Fruit fly (Drosophila melanogaster) whole organism, embryonic: ENCODE measurements around the gene mRpL49.

Source experiments
- Bdp1 ChIP-seq: fragments of 200-800 bp; sonication (Bioruptor generic); optimal IDR thresholded peaks from 3 replicates; lab custom pipeline; 2016; ENCODE audit warnings: missing biosample characterization, missing genetic modification characterization
- CG10267 ChIP-seq: fragments of 200-800 bp; sonication (Bioruptor generic); optimal IDR thresholded peaks from 2 replicates; lab custom pipeline; 2018; ENCODE audit warnings: missing biosample characterization, mild to moderate bottlenecking, missing genetic modification characterization, moderate library complexity
- CG10366 ChIP-seq: fragments of 200-800 bp; sonication (Bioruptor generic); IDR thresholded peaks from 2 replicates; pipeline ENCODE4 v1.3.6; 2022; ENCODE audit warnings: missing biosample characterization, missing genetic modification characterization
- CG11695 ChIP-seq: fragments of 200-800 bp; sonication (Bioruptor generic); IDR thresholded peaks from 3 replicates; pipeline ENCODE4 v1.3.6; 2022; ENCODE audit warnings: missing biosample characterization, missing genetic modification characterization
- CG12071 ChIP-seq: fragments of 200-800 bp; sonication (Bioruptor generic); optimal IDR thresholded peaks from 3 replicates; lab custom pipeline; 2018; ENCODE audit warnings: missing biosample characterization, mild to moderate bottlenecking, missing genetic modification characterization
- CG16779 ChIP-seq: fragments of 200-800 bp; sonication (Bioruptor generic); IDR thresholded peaks from 2 replicates; pipeline ENCODE4 v1.3.6; 2022; ENCODE audit warnings: missing biosample characterization, missing genetic modification characterization
- CG17385 ChIP-seq: fragments of 200-800 bp; sonication (Bioruptor generic); optimal IDR thresholded peaks from 3 replicates; lab custom pipeline; 2018; ENCODE audit warnings: missing biosample characterization, mild to moderate bottlenecking, missing genetic modification characterization
- CG17829 ChIP-seq: fragments of 200-800 bp; optimal IDR thresholded peaks from 2 replicates; lab custom pipeline; 2019; ENCODE audit warnings: missing biosample characterization, mild to moderate bottlenecking, missing genetic modification characterization, moderate library complexity
- CG18599 ChIP-seq: fragments of 200-800 bp; sonication (Bioruptor generic); optimal IDR thresholded peaks from 3 replicates; lab custom pipeline; 2017; ENCODE audit warnings: missing biosample characterization, missing genetic modification characterization, mild to moderate bottlenecking, moderate library complexity, missing genetic modification reagents
- CG31224 ChIP-seq: fragments of 200-800 bp; sonication (Bioruptor generic); IDR thresholded peaks from 2 replicates; pipeline ENCODE4 v1.3.6; 2022; ENCODE audit warnings: missing biosample characterization, missing genetic modification characterization
- CG33213 ChIP-seq: fragments of 200-800 bp; sonication (Bioruptor generic); optimal IDR thresholded peaks from 3 replicates; lab custom pipeline; 2016; ENCODE audit warnings: missing biosample characterization, missing genetic modification characterization
- CG3726 ChIP-seq: fragments of 200-800 bp; sonication (Bioruptor generic); IDR thresholded peaks from 3 replicates; pipeline ENCODE4, ENCODE4 v1.3.6; 2022; ENCODE audit warnings: missing biosample characterization, missing genetic modification characterization
- CG4360 ChIP-seq: fragments of 200-800 bp; sonication (Bioruptor generic); IDR thresholded peaks from 2 replicates; pipeline ENCODE4 v1.3.6; 2022; ENCODE audit warnings: missing biosample characterization, missing genetic modification characterization
- CG4617 ChIP-seq: fragments of 200-800 bp; sonication (Bioruptor generic); optimal IDR thresholded peaks from 3 replicates; lab custom pipeline; 2016; ENCODE audit warnings: missing biosample characterization, missing genetic modification characterization, borderline replicate concordance
- CG4820 ChIP-seq: fragments of 200-800 bp; sonication (Bioruptor generic); optimal IDR thresholded peaks from 3 replicates; lab custom pipeline; 2016; ENCODE audit warnings: missing biosample characterization, missing genetic modification characterization
- CG6854 ChIP-seq: fragments of 200-800 bp; sonication (Bioruptor generic); optimal IDR thresholded peaks from 3 replicates; lab custom pipeline; 2017; ENCODE audit warnings: missing biosample characterization, mild to moderate bottlenecking, missing genetic modification characterization
- CG7839 ChIP-seq: fragments of 200-800 bp; sonication (Bioruptor generic); optimal IDR thresholded peaks from 3 replicates; lab custom pipeline; 2018; ENCODE audit warnings: missing biosample characterization, mild to moderate bottlenecking, missing genetic modification characterization, moderate library complexity
- CG7963 ChIP-seq: fragments of 200-800 bp; sonication (Bioruptor generic); IDR thresholded peaks from 3 replicates; pipeline ENCODE4 v1.3.6; 2022; ENCODE audit warnings: missing biosample characterization, missing genetic modification characterization; ENCODE audit not compliant: partially characterized antibody
- CG9437 ChIP-seq: fragments of 200-800 bp; sonication (Bioruptor generic); optimal IDR thresholded peaks from 2 replicates; lab custom pipeline; 2018; ENCODE audit warnings: missing biosample characterization, mild to moderate bottlenecking, missing genetic modification characterization
- CkIIα-i1 ChIP-seq: fragments of 200-800 bp; sonication (Bioruptor generic); IDR thresholded peaks from 2 replicates; pipeline ENCODE4 v1.3.6; 2022; ENCODE audit warnings: missing biosample characterization, missing genetic modification characterization
- Dfd ChIP-seq, 2 experiments: fragments of >200 bp; optimal IDR thresholded peaks; 2 replicates each; lab custom pipeline; 2017; ENCODE audit warnings: missing biosample characterization in 2 of 2, missing genetic modification characterization in 2 of 2
- Doc3 ChIP-seq: fragments of 200-800 bp; sonication (Bioruptor generic); IDR thresholded peaks from 3 replicates; pipeline ENCODE4 v1.3.6; 2022; ENCODE audit warnings: missing biosample characterization, missing genetic modification characterization; ENCODE audit not compliant: partially characterized antibody
- Fer3 ChIP-seq: fragments of 200-800 bp; sonication (Bioruptor generic); optimal IDR thresholded peaks from 2 replicates; lab custom pipeline; 2018; ENCODE audit warnings: missing biosample characterization, mild to moderate bottlenecking, missing genetic modification characterization, moderate library complexity
- Hr3 ChIP-seq: fragments of 200-800 bp; sonication (Bioruptor generic); optimal IDR thresholded peaks from 3 replicates; lab custom pipeline; 2016; ENCODE audit warnings: missing biosample characterization, missing genetic modification characterization
- Jarid2 ChIP-seq: fragments of 200-800 bp; sonication (Bioruptor generic); optimal IDR thresholded peaks from 3 replicates; lab custom pipeline; 2017; ENCODE audit warnings: mild to moderate bottlenecking, missing biosample characterization, missing genetic modification reagents, missing genetic modification characterization
- MBD-R2 ChIP-seq: fragments of 200-800 bp; sonication (Bioruptor generic); IDR thresholded peaks from 2 replicates; pipeline ENCODE4 v1.3.6; 2022; ENCODE audit warnings: missing biosample characterization, missing genetic modification characterization
- Max ChIP-seq: fragments of 200-800 bp; sonication (Bioruptor generic); optimal IDR thresholded peaks from 2 replicates; lab custom pipeline; 2016; ENCODE audit warnings: missing biosample characterization, mild to moderate bottlenecking, missing genetic modification characterization
- Mes4 ChIP-seq: fragments of 200-800 bp; sonication (Bioruptor generic); optimal IDR thresholded peaks from 2 replicates; lab custom pipeline; 2016; ENCODE audit warnings: missing biosample characterization, missing genetic modification characterization
- NFAT ChIP-seq: fragments of 200-800 bp; sonication (Bioruptor generic); IDR thresholded peaks from 2 replicates; pipeline ENCODE4 v1.3.6; 2022; ENCODE audit warnings: missing biosample characterization, missing genetic modification characterization
- Scr ChIP-seq: fragments of 200-800 bp; sonication (Bioruptor generic); IDR thresholded peaks from 2 replicates; pipeline ENCODE4 v1.3.6; 2022; ENCODE audit warnings: missing biosample characterization, missing genetic modification characterization; ENCODE audit not compliant: partially characterized antibody
- amos ChIP-seq: fragments of 200-800 bp; sonication (Bioruptor generic); IDR thresholded peaks from 2 replicates; pipeline ENCODE4 v1.3.6; 2022; ENCODE audit warnings: missing biosample characterization, missing genetic modification characterization; ENCODE audit not compliant: partially characterized antibody
- aop ChIP-seq: fragments of 200-800 bp; sonication (Bioruptor generic); IDR thresholded peaks from 2 replicates; pipeline ENCODE4 v1.3.6; 2022; ENCODE audit warnings: missing biosample characterization, missing genetic modification characterization
- ato ChIP-seq: fragments of 200-800 bp; sonication (Bioruptor generic); IDR thresholded peaks from 2 replicates; pipeline ENCODE4 v1.3.6; 2022; ENCODE audit warnings: missing biosample characterization, missing genetic modification characterization; ENCODE audit not compliant: partially characterized antibody
- az2 ChIP-seq: fragments of 200-800 bp; sonication (Bioruptor generic); optimal IDR thresholded peaks from 3 replicates; lab custom pipeline; 2016; ENCODE audit warnings: missing biosample characterization, missing genetic modification characterization
- cad ChIP-seq: fragments of >200 bp; optimal IDR thresholded peaks from 2 replicates; lab custom pipeline; 2017; ENCODE audit warnings: missing biosample characterization, missing genetic modification characterization
- chn ChIP-seq: fragments of 200-800 bp; sonication (Bioruptor generic); optimal IDR thresholded peaks from 2 replicates; lab custom pipeline; 2016; ENCODE audit warnings: missing biosample characterization, missing genetic modification characterization
- crp ChIP-seq, 2 experiments: fragments of 200-800 bp; sonication (Bioruptor generic); optimal IDR thresholded peaks; 2 replicates in 1 of 2; 3 replicates in 1 of 2; lab custom pipeline; 2017; ENCODE audit warnings: missing biosample characterization in 2 of 2, missing genetic modification characterization in 2 of 2, mild to moderate bottlenecking in 1 of 2, moderate library complexity in 1 of 2
- dysf ChIP-seq: fragments of 200-800 bp; sonication (Bioruptor generic); IDR thresholded peaks from 3 replicates; pipeline ENCODE4 v1.3.6; 2022; ENCODE audit warnings: missing biosample characterization, missing genetic modification characterization
- fd3F ChIP-seq: fragments of 200-800 bp; sonication (Bioruptor generic); optimal IDR thresholded peaks from 2 replicates; lab custom pipeline; 2018; ENCODE audit warnings: missing biosample characterization, mild to moderate bottlenecking, missing genetic modification characterization, moderate library complexity
- fru ChIP-seq: fragments of >200 bp; optimal IDR thresholded peaks from 2 replicates; lab custom pipeline; 2017
- hb ChIP-seq: fragments of 200-800 bp; sonication (Bioruptor generic); IDR thresholded peaks from 3 replicates; pipeline ENCODE4 v1.3.6; 2022; ENCODE audit warnings: missing biosample characterization, missing genetic modification characterization; ENCODE audit not compliant: partially characterized antibody
- luna ChIP-seq: fragments of 200-800 bp; sonication (Bioruptor generic); optimal IDR thresholded peaks from 2 replicates; lab custom pipeline; 2016; ENCODE audit warnings: missing biosample characterization, missing genetic modification characterization
- odd ChIP-seq: fragments of 200-800 bp; sonication (Bioruptor generic); optimal IDR thresholded peaks from 2 replicates; lab custom pipeline; 2017; ENCODE audit warnings: missing biosample characterization, mild to moderate bottlenecking, missing genetic modification characterization
- otp ChIP-seq: fragments of 200-800 bp; sonication (Bioruptor generic); IDR thresholded peaks from 3 replicates; pipeline ENCODE4, ENCODE4 v1.3.6; 2022; ENCODE audit warnings: missing biosample characterization, missing genetic modification characterization
- sisA ChIP-seq: fragments of 200-800 bp; sonication (Bioruptor generic); IDR thresholded peaks from 2 replicates; pipeline ENCODE4 v1.3.6; 2022; ENCODE audit warnings: missing biosample characterization, missing genetic modification characterization
- so ChIP-seq: fragments of 200-800 bp; sonication (Bioruptor generic); IDR thresholded peaks from 3 replicates; pipeline ENCODE4 v1.3.6; 2022; ENCODE audit warnings: missing biosample characterization, missing genetic modification characterization
- sqz ChIP-seq: fragments of 200-800 bp; sonication (Bioruptor generic); optimal IDR thresholded peaks from 3 replicates; lab custom pipeline; 2018; ENCODE audit warnings: missing biosample characterization, mild to moderate bottlenecking, missing genetic modification characterization
- tin ChIP-seq: fragments of 200-800 bp; sonication (Bioruptor generic); optimal IDR thresholded peaks from 3 replicates; lab custom pipeline; 2016; ENCODE audit warnings: missing biosample characterization, missing genetic modification characterization
- twi ChIP-seq: fragments of 200-800 bp; optimal IDR thresholded peaks from 2 replicates; lab custom pipeline; 2019; ENCODE audit warnings: missing biosample characterization, mild to moderate bottlenecking, missing genetic modification characterization, moderate library complexity
- unpg ChIP-seq: fragments of 200-800 bp; sonication (Bioruptor generic); optimal IDR thresholded peaks from 3 replicates; lab custom pipeline; 2018; ENCODE audit warnings: missing biosample characterization, mild to moderate bottlenecking, missing genetic modification characterization, moderate library complexity
- wor ChIP-seq: fragments of 200-800 bp; sonication (Bioruptor generic); IDR thresholded peaks from 2 replicates; pipeline ENCODE4 v1.3.6; 2022; ENCODE audit warnings: missing biosample characterization, missing genetic modification characterization

mRpL49 gene

dm6 chrX:12903099-12903616 lies 3.7 kb upstream of the mRpL49 start, which contains the start of gene Flad1 (continued):
- TF ChIP-seq CG17829 (tag; lab: Kevin White, UChicago) (no peak), CG9437 (GFP tag; lab: Kevin White, UChicago) (no peak), CG33213 (GFP tag; lab: Kevin White, UChicago) (no peak), otp (no peak), CG10366 (no peak), CG4360 (peak; percentile 93), wor (GFP tag; lab: Robert Waterston, UW) (no peak), Jarid2 (GFP tag; lab: Kevin White, UChicago) (no peak), CG7963 (GFP tag; lab: Robert Waterston, UW) (0 out of 3 replicates have a peak, but pooled peaks have one; percentile 34), CG12071 (GFP tag; lab: Kevin White, UChicago) (no peak), MBD-R2 (GFP tag; lab: Robert Waterston, UW) (peak; percentile 49), unpg (GFP tag; lab: Kevin White, UChicago) (no peak), dysf (GFP tag; lab: Robert Waterston, UW) (no peak), NFAT (GFP tag; lab: Robert Waterston, UW) (no peak), twi (tag; lab: Kevin White, UChicago) (peak; percentile 71), ato (GFP tag; lab: Robert Waterston, UW) (no peak), CkIIα-i1 (GFP tag; lab: Robert Waterston, UW) (no peak), hb (GFP tag; lab: Robert Waterston, UW) (0 out of 3 replicates have a peak, but pooled peaks have one; percentile 59), luna (no peak), cad (GFP tag; lab: Kevin White, UChicago) (no peak), Bdp1 (GFP tag; lab: Kevin White, UChicago) (no peak), CG18599 (GFP tag; lab: Kevin White, UChicago) (no peak), CG31224 (no peak), odd (GFP tag; lab: Kevin White, UChicago) (no peak), Mes4 (GFP tag; lab: Kevin White, UChicago) (no peak), Max (GFP tag; lab: Kevin White, UChicago) (peak; percentile 19), Scr (GFP tag; lab: Robert Waterston, UW) (peak; percentile 65), CG4617 (peak; percentile 25), CG7839 (no peak), CG17385 (no peak), crp (GFP tag; optimal IDR thresholded peaks at IDR 0.05; lab: Kevin White, UChicago) (peak; percentile 0 to 87), Doc3 (GFP tag; lab: Robert Waterston, UW) (0 out of 3 replicates have a peak, but pooled peaks have one; percentile 41), sisA (GFP tag; lab: Robert Waterston, UW) (no peak), az2 (GFP tag; lab: Kevin White, UChicago) (no peak), amos (GFP tag; lab: Robert Waterston, UW) (peak; percentile 57; the same call in 1 of the 2 replicates), so (GFP tag; lab: Robert Waterston, UW) (no peak), Fer3 (tag; lab: Kevin White, UChicago) (no peak), CG10267 (tag; lab: Kevin White, UChicago) (no peak), fd3F (GFP tag; lab: Kevin White, UChicago) (no peak), sqz (peak; percentile 68), aop (GFP tag; lab: Robert Waterston, UW) (no peak), CG4820 (GFP tag; lab: Kevin White, UChicago) (no peak), CG11695 (no peak), CG3726 (GFP tag; lab: Robert Waterston, UW) (no peak), Hr3 (GFP tag; lab: Kevin White, UChicago) (no peak), tin (no peak), chn (GFP tag; lab: Kevin White, UChicago) (no peak), CG16779 (GFP tag; lab: Robert Waterston, UW) (no peak), Dfd (GFP tag; optimal IDR thresholded peaks at IDR 0.05; lab: Kevin White, UChicago) (no peak), fru (lab: Kevin White, UChicago) (no peak), CG6854 (GFP tag; lab: Kevin White, UChicago) (no peak)
